Worm (Caenorhabditis elegans) whole organism, L2 larva: ENCODE measurements around the gene rgs-2.

ENCODE experiments used
- F13H6.1 ChIP-seq: sonication (generic microtip); optimal IDR thresholded peaks from 2 replicates; lab custom pipeline; 2016; ENCODE audit warnings: missing genetic modification characterization, missing compliant biosample characterization
- R02D3.7 ChIP-seq: fragments of 150-350 bp; optimal IDR thresholded peaks from 2 replicates; lab custom pipeline; 2014; ENCODE audit warnings: missing biosample characterization, missing genetic modification characterization
- blmp-1 ChIP-seq: sonication (generic microtip); optimal IDR thresholded peaks from 2 replicates; lab custom pipeline; 2017; ENCODE audit warnings: missing genetic modification characterization, mild to moderate bottlenecking, missing compliant biosample characterization, antibody characterized with exemption, moderate library complexity; ENCODE audit not compliant: insufficient read depth
- lin-11 ChIP-seq: fragments of 150-350 bp; sonication (generic microtip); optimal IDR thresholded peaks from 2 replicates; lab custom pipeline; 2014; ENCODE audit warnings: missing biosample characterization, missing genetic modification characterization, inconsistent platforms, mixed read lengths
- lin-39 ChIP-seq: fragments of 150-350 bp; optimal IDR thresholded peaks from 2 replicates; lab custom pipeline; 2014; ENCODE audit warnings: missing biosample characterization, missing genetic modification reagents, missing genetic modification characterization
- mdl-1 ChIP-seq, 2 experiments: fragments of 150-350 bp in 1 of 2; sonication (generic microtip) in 1 of 2; optimal IDR thresholded peaks; 2 replicates each; lab custom pipeline; 2017; ENCODE audit warnings: missing biosample characterization in 2 of 2, missing genetic modification characterization in 2 of 2
- ztf-11 ChIP-seq: sonication (generic microtip); optimal IDR thresholded peaks from 2 replicates; lab custom pipeline; 2017; ENCODE audit warnings: missing biosample characterization, missing genetic modification characterization

DNA sequence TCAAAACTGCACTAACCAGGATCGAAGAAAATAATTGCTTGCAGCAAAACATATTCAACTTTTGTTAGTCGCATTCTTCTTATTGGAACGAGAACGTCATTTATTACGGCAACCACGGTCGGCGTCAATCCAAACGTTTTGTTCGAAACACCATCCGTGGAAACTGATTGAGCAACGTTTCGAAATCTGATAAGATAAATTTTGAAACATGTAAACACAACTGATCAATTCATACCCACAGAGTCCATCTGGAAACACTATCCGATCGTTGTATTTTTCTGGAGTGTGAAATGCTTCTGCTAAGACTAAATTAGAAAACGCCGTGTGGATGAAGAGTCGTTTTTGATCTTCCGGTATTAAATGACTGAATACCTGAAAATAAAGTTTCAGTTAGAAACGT lies 46.7 kb upstream of the rgs-2 start:
- TF ChIP-seq F13H6.1 (no peak), R02D3.7 (tag; lab: Kevin White, UChicago) (no peak), mdl-1 (tag; optimal IDR thresholded peaks at IDR 0.05; lab: Kevin White, UChicago) (no peak), blmp-1 (tag; lab: Kevin White, UChicago) (no peak), lin-39 (tag; lab: Kevin White, UChicago) (no peak), ztf-11 (no peak), lin-11 (tag; lab: Kevin White, UChicago) (no peak)
